Worm (Caenorhabditis elegans) whole organism, L1 larva: ENCODE data around the gene ZK697.8.

Experiments used
- ama-1 ChIP-seq: fragments of 150-350 bp; optimal IDR thresholded peaks from 2 replicates; lab custom pipeline; 2014
- ceh-8 ChIP-seq: fragments of 200-800 bp; sonication (Bioruptor generic); optimal IDR thresholded peaks from 2 replicates; lab custom pipeline; 2018; ENCODE audit warnings: mild to moderate bottlenecking, missing genetic modification characterization, moderate library complexity, missing compliant biosample characterization
- ces-1 ChIP-seq: fragments of 150-350 bp; optimal IDR thresholded peaks from 2 replicates; lab custom pipeline; 2014; ENCODE audit warnings: missing biosample characterization, missing genetic modification reagents, missing genetic modification characterization
- efl-1 ChIP-seq, 4 experiments: fragments of 150-350 bp; optimal IDR thresholded peaks in 3 of 4; peaks in 1 of 4; 1 replicate in 1 of 4; 2 replicates in 3 of 4; lab custom pipeline; 2014; ENCODE audit warnings: missing biosample characterization in 2 of 4, missing genetic modification characterization in 2 of 4, missing genetic modification reagents in 2 of 4
- elt-3 ChIP-seq, 6 experiments: fragments of 150-350 bp in 1 of 6; sonication (generic microtip); optimal IDR thresholded peaks; 2 replicates each; lab custom pipeline; 2017 to 2018; ENCODE audit warnings: missing biosample characterization in 6 of 6, missing genetic modification characterization in 6 of 6, inconsistent platforms in 1 of 6
- fkh-10 ChIP-seq: sonication (generic microtip); optimal IDR thresholded peaks from 2 replicates; lab custom pipeline; 2017; ENCODE audit warnings: missing biosample characterization, missing genetic modification reagents, missing genetic modification characterization
- lin-13 ChIP-seq: fragments of 150-350 bp; optimal IDR thresholded peaks from 2 replicates; lab custom pipeline; 2014; ENCODE audit warnings: missing biosample characterization, missing genetic modification reagents, missing genetic modification characterization
- mef-2 ChIP-seq: fragments of 150-350 bp; optimal IDR thresholded peaks from 2 replicates; lab custom pipeline; 2014; ENCODE audit warnings: missing biosample characterization, missing genetic modification characterization
- nhr-85 ChIP-seq: sonication (generic microtip); peaks from one replicate; lab custom pipeline; 2016; ENCODE audit warnings: missing genetic modification characterization, inconsistent platforms, missing compliant biosample characterization
- pqm-1 ChIP-seq: sonication (generic microtip); optimal IDR thresholded peaks from 3 replicates; lab custom pipeline; 2017; ENCODE audit warnings: missing biosample characterization, missing genetic modification characterization
- snpc-4 ChIP-seq: fragments of 150-350 bp; optimal IDR thresholded peaks from 2 replicates; lab custom pipeline; 2014; ENCODE audit warnings: missing biosample characterization, missing genetic modification characterization
- unc-130 ChIP-seq: fragments of 150-350 bp; optimal IDR thresholded peaks from 2 replicates; lab custom pipeline; 2017; ENCODE audit warnings: missing biosample characterization, missing genetic modification characterization, inconsistent platforms
- ztf-11 ChIP-seq, 2 experiments: sonication (generic microtip); optimal IDR thresholded peaks; 2 replicates each; lab custom pipeline; 2016 to 2017; ENCODE audit warnings: missing genetic modification characterization in 2 of 2, missing biosample characterization in 1 of 2, missing compliant biosample characterization in 1 of 2

ce11 chrV:1755589-1755988 lies 6.6 kb upstream of the ZK697.8 start, which contains the start of gene ZK697.14:
- TF ChIP-seq efl-1 (optimal IDR thresholded peaks at IDR 0.05; lab: Kevin White, UChicago) (no peak), efl-1 (GFP tag; optimal IDR thresholded peaks at IDR 0.05 in 1 of 2; lab: Kevin White, UChicago) (no peak), nhr-85 (no peak), ceh-8 (no peak), lin-13 (GFP tag; lab: Kevin White, UChicago) (no peak), elt-3 (tag; optimal IDR thresholded peaks at IDR 0.05; lab: Kevin White, UChicago) (no peak), fkh-10 (GFP tag; lab: Kevin White, UChicago) (no peak), unc-130 (tag; lab: Kevin White, UChicago) (no peak), ztf-11 (tag; optimal IDR thresholded peaks at IDR 0.05; lab: Kevin White, UChicago) (no peak), mef-2 (tag; lab: Kevin White, UChicago) (no peak), pqm-1 (no peak), ces-1 (no peak), snpc-4 (tag; lab: Kevin White, UChicago) (no peak), ama-1 (lab: Kevin White, UChicago) (no peak)
